Fruit fly (Drosophila melanogaster) whole organism, adult: ENCODE measurements around the gene Alr.

ENCODE experiments used
- CG11617 ChIP-seq: fragments of 200-800 bp; sonication (Bioruptor generic); optimal IDR thresholded peaks from 2 replicates; lab custom pipeline; 2017; ENCODE audit warnings: mild to moderate bottlenecking, missing biosample characterization, missing genetic modification reagents, missing genetic modification characterization
- Clk ChIP-seq: fragments of 200-800 bp; sonication (Bioruptor generic); optimal IDR thresholded peaks from 2 replicates; lab custom pipeline; 2017; ENCODE audit warnings: missing biosample characterization, missing genetic modification characterization
- Crg-1 ChIP-seq: fragments of 200-800 bp; sonication (Bioruptor generic); optimal IDR thresholded peaks from 2 replicates; lab custom pipeline; 2016; ENCODE audit warnings: missing biosample characterization, missing genetic modification characterization
- bab1 ChIP-seq: fragments of 200-800 bp; sonication (Bioruptor generic); optimal IDR thresholded peaks from 3 replicates; lab custom pipeline; 2019; ENCODE audit warnings: missing biosample characterization, mild to moderate bottlenecking, missing genetic modification characterization, moderate library complexity

dm6 chrX:19781861-19782260, 33.7 kb downstream of the Alr start:
- TF ChIP-seq Crg-1 (GFP tag; lab: Kevin White, UChicago) (no peak), bab1 (GFP tag; lab: Kevin White, UChicago) (no peak), Clk (no peak), CG11617 (GFP tag; lab: Kevin White, UChicago) (no peak)
